Fruit fly (Drosophila melanogaster): ENCODE measurements around the gene CG3176.

The CG3176 gene

dm6 chrX:487517-487957 lies 5.9 kb downstream of the CG3176 start, which contains the start of the genes CG18273 and CG3156 (continued):
- peak; percentile 87 for TF ChIP-seq CG9437 (GFP tag; optimal IDR thresholded peaks at IDR 0.05)
- TF ChIP-seq CG32772 (GFP tag; IDR thresholded peaks at IDR 0.05): no peak
- TF ChIP-seq fru (optimal IDR thresholded peaks at IDR 0.05): no peak
- peak; percentile 52 for TF ChIP-seq Max (GFP tag; optimal IDR thresholded peaks at IDR 0.05)
- no peak for TF ChIP-seq HLH54F (GFP tag; optimal IDR thresholded peaks at IDR 0.05)
- TF ChIP-seq ttk (GFP tag; IDR thresholded peaks at IDR 0.05): no peak
- TF ChIP-seq Scr (GFP tag; IDR thresholded peaks at IDR 0.05; ENCODE audit: partially characterized antibody): peak; percentile 57
- no peak for TF ChIP-seq Bdp1 (GFP tag; optimal IDR thresholded peaks at IDR 0.05)
- no peak for TF ChIP-seq pan (optimal IDR thresholded peaks at IDR 0.05)
- no peak for TF ChIP-seq pan (GFP tag; optimal IDR thresholded peaks at IDR 0.05 in 1 of 2, IDR thresholded peaks at IDR 0.05 in 1 of 2)
- peak; percentile 75 for TF ChIP-seq Sry-δ (GFP tag; optimal IDR thresholded peaks at IDR 0.05)
- no peak for TF ChIP-seq CG14050 (GFP tag; IDR thresholded peaks at IDR 0.05)
- TF ChIP-seq Nf-YC (tag; optimal IDR thresholded peaks at IDR 0.05): peak; percentile 53
- no peak for TF ChIP-seq Kr (GFP tag; optimal IDR thresholded peaks at IDR 0.05)
- TF ChIP-seq p53 (GFP tag; optimal IDR thresholded peaks at IDR 0.05): no peak
- no peak for TF ChIP-seq bbx (GFP tag; IDR thresholded peaks at IDR 0.05; ENCODE audit: partially characterized antibody)
- no peak for TF ChIP-seq tgo (GFP tag; IDR thresholded peaks at IDR 0.05)
- peak; percentile 43 for TF ChIP-seq Ets97D (GFP tag; optimal IDR thresholded peaks at IDR 0.05)
- TF ChIP-seq Elba2 (GFP tag; optimal IDR thresholded peaks at IDR 0.05): peak; percentile 82
- no peak for TF ChIP-seq CG12104 (GFP tag; optimal IDR thresholded peaks at IDR 0.05)
- peak; percentile 65 for TF ChIP-seq Dll (GFP tag; IDR thresholded peaks at IDR 0.05; ENCODE audit: partially characterized antibody)
- no peak for TF ChIP-seq Ada2b (GFP tag; IDR thresholded peaks at IDR 0.05)
- TF ChIP-seq Drgx (GFP tag; IDR thresholded peaks at IDR 0.05): no peak
- no peak for TF ChIP-seq caup (GFP tag; optimal IDR thresholded peaks at IDR 0.05; ENCODE audit: severe bottlenecking)
- no peak for TF ChIP-seq corto (GFP tag; optimal IDR thresholded peaks at IDR 0.05)
- 0 out of 2 replicates have a peak, but pooled peaks have one; percentile 23 for TF ChIP-seq CG3847 (GFP tag; IDR thresholded peaks at IDR 0.05)
- no peak for TF ChIP-seq H2.0 (GFP tag; IDR thresholded peaks at IDR 0.05)
- TF ChIP-seq peb (GFP tag; IDR thresholded peaks at IDR 0.05): no peak
- no peak for TF ChIP-seq sima (GFP tag; optimal IDR thresholded peaks at IDR 0.05)
- TF ChIP-seq CG6254 (GFP tag; optimal IDR thresholded peaks at IDR 0.05): no peak
- no peak for TF ChIP-seq Ravus (GFP tag; IDR thresholded peaks at IDR 0.05)
- no peak for TF ChIP-seq az2 (GFP tag; optimal IDR thresholded peaks at IDR 0.05)
- peak; percentile 36 for TF ChIP-seq CG13775 (GFP tag; optimal IDR thresholded peaks at IDR 0.05)
- no peak for TF ChIP-seq unpg (GFP tag; optimal IDR thresholded peaks at IDR 0.05)
- no peak for TF ChIP-seq sob (GFP tag; IDR thresholded peaks at IDR 0.05)
- TF ChIP-seq sna (GFP tag; IDR thresholded peaks at IDR 0.05; ENCODE audit: partially characterized antibody): 0 out of 2 replicates have a peak, but pooled peaks have one; percentile 47
- TF ChIP-seq ash1 (GFP tag; optimal IDR thresholded peaks at IDR 0.05): no peak

- TF ChIP-seq HLHmδ (GFP tag; optimal IDR thresholded peaks at IDR 0.05): no peak
- TF ChIP-seq CG16815 (GFP tag; optimal IDR thresholded peaks at IDR 0.05): no peak
- TF ChIP-seq sr (GFP tag; IDR thresholded peaks at IDR 0.05): 0 out of 3 replicates have a peak, but pooled peaks have one; percentile 34
- no peak for TF ChIP-seq dmrt11E (tag; optimal IDR thresholded peaks at IDR 0.05)
- no peak for TF ChIP-seq mam (GFP tag; optimal IDR thresholded peaks at IDR 0.05)
- peak; percentile 83 for TF ChIP-seq crol (GFP tag; IDR thresholded peaks at IDR 0.05)
- TF ChIP-seq NFAT (GFP tag; IDR thresholded peaks at IDR 0.05): peak; percentile 51; the same call in 1 of the 2 replicates
- TF ChIP-seq CG5180 (GFP tag; optimal IDR thresholded peaks at IDR 0.05): no peak
- TF ChIP-seq Trl (optimal IDR thresholded peaks at IDR 0.05): peak in 1 of 2 experiments; percentile 11
- TF ChIP-seq Trl (GFP tag; optimal IDR thresholded peaks at IDR 0.05): no peak
- TF ChIP-seq sug (tag; optimal IDR thresholded peaks at IDR 0.05): peak; percentile 96
- TF ChIP-seq ftz-f1 (GFP tag; optimal IDR thresholded peaks at IDR 0.05): peak; percentile 16
- no peak for TF ChIP-seq cas (GFP tag; IDR thresholded peaks at IDR 0.05)
- TF ChIP-seq da (GFP tag; optimal IDR thresholded peaks at IDR 0.05): no peak
- TF ChIP-seq grn (GFP tag; optimal IDR thresholded peaks at IDR 0.05): peak; percentile 74
- TF ChIP-seq HmgD (GFP tag; optimal IDR thresholded peaks at IDR 0.05): no peak
- TF ChIP-seq klu (GFP tag; IDR thresholded peaks at IDR 0.05): peak; percentile 53; the same call in 1 of the 2 replicates
These were observed 11.1 kb downstream of the CG3176 start for dm6 chrX:492701-493299.

Data from whole organism, embryonic.